Fruit fly (Drosophila melanogaster) whole organism, embryonic: ENCODE measurements around the gene Nelf-E.

Experiments
- Antp ChIP-seq: fragments of 200-800 bp; sonication (Bioruptor generic); optimal IDR thresholded peaks from 3 replicates; lab custom pipeline; 2016; ENCODE audit warnings: missing biosample characterization, missing genetic modification characterization
- CG10321 ChIP-seq: fragments of 200-800 bp; sonication (Bioruptor generic); IDR thresholded peaks from 2 replicates; pipeline ENCODE4 v1.3.6; 2022; ENCODE audit warnings: missing biosample characterization, missing genetic modification characterization
- CG12219 ChIP-seq: fragments of 200-800 bp; sonication (Bioruptor generic); optimal IDR thresholded peaks from 3 replicates; lab custom pipeline; 2018; ENCODE audit warnings: missing biosample characterization, mild to moderate bottlenecking, missing genetic modification characterization
- CG1233 ChIP-seq: fragments of 200-800 bp; sonication (Bioruptor generic); optimal IDR thresholded peaks from 4 replicates; lab custom pipeline; 2018; ENCODE audit warnings: missing biosample characterization, mild to moderate bottlenecking, missing genetic modification characterization
- CG13123 ChIP-seq: fragments of 200-800 bp; sonication (Bioruptor generic); optimal IDR thresholded peaks from 2 replicates; lab custom pipeline; 2016; ENCODE audit warnings: missing biosample characterization, missing genetic modification characterization
- CG17568 ChIP-seq: fragments of 200-800 bp; sonication (Bioruptor generic); optimal IDR thresholded peaks from 2 replicates; lab custom pipeline; 2018; ENCODE audit warnings: missing biosample characterization, mild to moderate bottlenecking, missing genetic modification characterization, moderate library complexity
- CG18262 ChIP-seq: fragments of 200-800 bp; optimal IDR thresholded peaks from 3 replicates; lab custom pipeline; 2019; ENCODE audit warnings: missing biosample characterization, mild to moderate bottlenecking, missing genetic modification characterization, moderate library complexity
- CG18764 ChIP-seq: fragments of 200-800 bp; sonication (Bioruptor generic); optimal IDR thresholded peaks from 3 replicates; lab custom pipeline; 2016; ENCODE audit warnings: missing biosample characterization, missing genetic modification characterization
- CG2202 ChIP-seq: fragments of 200-800 bp; sonication (Bioruptor generic); optimal IDR thresholded peaks from 2 replicates; lab custom pipeline; 2018; ENCODE audit warnings: missing biosample characterization, mild to moderate bottlenecking, missing genetic modification characterization
- CG31441 ChIP-seq: fragments of 200-800 bp; sonication (Bioruptor generic); IDR thresholded peaks from 2 replicates; pipeline ENCODE4 v1.3.6; 2022; ENCODE audit warnings: missing biosample characterization, missing genetic modification characterization
- CG34376 ChIP-seq: fragments of 200-800 bp; sonication (Bioruptor generic); optimal IDR thresholded peaks from 2 replicates; lab custom pipeline; 2018; ENCODE audit warnings: missing biosample characterization, mild to moderate bottlenecking, missing genetic modification characterization
- CG3995 ChIP-seq: fragments of 200-800 bp; sonication (Bioruptor generic); optimal IDR thresholded peaks from 3 replicates; lab custom pipeline; 2016; ENCODE audit warnings: missing biosample characterization, missing genetic modification characterization
- CG4820 ChIP-seq: fragments of 200-800 bp; sonication (Bioruptor generic); optimal IDR thresholded peaks from 3 replicates; lab custom pipeline; 2016; ENCODE audit warnings: missing biosample characterization, missing genetic modification characterization
- CG6254 ChIP-seq: fragments of 200-800 bp; sonication (Bioruptor generic); optimal IDR thresholded peaks from 3 replicates; lab custom pipeline; 2017; ENCODE audit warnings: mild to moderate bottlenecking, missing biosample characterization, missing genetic modification reagents, missing genetic modification characterization
- CG9876 ChIP-seq: fragments of 200-800 bp; sonication (Bioruptor generic); optimal IDR thresholded peaks from 2 replicates; lab custom pipeline; 2016; ENCODE audit warnings: missing biosample characterization, missing genetic modification characterization
- Hr39 ChIP-seq: fragments of >200 bp; optimal IDR thresholded peaks from 2 replicates; lab custom pipeline; 2017
- Hr78 ChIP-seq, 2 experiments: fragments of 200-800 bp in 1 of 2; fragments of >200 bp in 1 of 2; sonication (Bioruptor generic) in 1 of 2; optimal IDR thresholded peaks; 2 replicates each; lab custom pipeline; 2017 to 2019; ENCODE audit warnings: missing biosample characterization in 2 of 2, missing genetic modification characterization in 2 of 2, mild to moderate bottlenecking in 1 of 2, moderate library complexity in 1 of 2
- NC2β ChIP-seq: fragments of 200-800 bp; sonication (Bioruptor generic); optimal IDR thresholded peaks from 2 replicates; lab custom pipeline; 2016; ENCODE audit warnings: missing biosample characterization, missing genetic modification characterization
- NK7.1 ChIP-seq: fragments of 200-800 bp; sonication (Bioruptor generic); optimal IDR thresholded peaks from 3 replicates; lab custom pipeline; 2016; ENCODE audit warnings: missing biosample characterization, missing genetic modification characterization
- Opbp ChIP-seq: fragments of 200-800 bp; sonication (Bioruptor generic); IDR thresholded peaks from 3 replicates; pipeline ENCODE4 v1.3.6; 2022; ENCODE audit warnings: missing biosample characterization, missing genetic modification characterization; ENCODE audit not compliant: partially characterized antibody
- Rx ChIP-seq: fragments of 200-800 bp; sonication (Bioruptor generic); IDR thresholded peaks from 2 replicates; pipeline ENCODE4 v1.3.6; 2022; ENCODE audit warnings: missing biosample characterization, missing genetic modification characterization
- al ChIP-seq: fragments of 200-800 bp; sonication (Bioruptor generic); IDR thresholded peaks from 2 replicates; pipeline ENCODE4 v1.3.6; 2022; ENCODE audit warnings: missing biosample characterization, missing genetic modification characterization
- bcd ChIP-seq: fragments of 200-800 bp; sonication (Bioruptor generic); optimal IDR thresholded peaks from 2 replicates; lab custom pipeline; 2017; ENCODE audit warnings: missing biosample characterization, mild to moderate bottlenecking, missing genetic modification characterization
- br ChIP-seq: fragments of >200 bp; optimal IDR thresholded peaks from 2 replicates; lab custom pipeline; 2017
- croc ChIP-seq: fragments of 200-800 bp; sonication (Bioruptor generic); conservative IDR thresholded peaks from 3 replicates; pipeline ENCODE4 v1.3.6; 2022; ENCODE audit warnings: missing biosample characterization, missing genetic modification characterization
- crp ChIP-seq, 2 experiments: fragments of 200-800 bp; sonication (Bioruptor generic); optimal IDR thresholded peaks; 2 replicates in 1 of 2; 3 replicates in 1 of 2; lab custom pipeline; 2017; ENCODE audit warnings: missing biosample characterization in 2 of 2, missing genetic modification characterization in 2 of 2, mild to moderate bottlenecking in 1 of 2, moderate library complexity in 1 of 2
- dati ChIP-seq: fragments of 200-800 bp; sonication (Bioruptor generic); IDR thresholded peaks from 2 replicates; pipeline ENCODE4 v1.3.6; 2022; ENCODE audit warnings: missing biosample characterization, missing genetic modification characterization
- dimm ChIP-seq: fragments of 200-800 bp; sonication (Bioruptor generic); IDR thresholded peaks from 2 replicates; pipeline ENCODE4 v1.3.6; 2022; ENCODE audit warnings: missing biosample characterization, missing genetic modification characterization
- disco-r ChIP-seq: fragments of 200-800 bp; sonication (Bioruptor generic); optimal IDR thresholded peaks from 2 replicates; lab custom pipeline; 2016; ENCODE audit warnings: missing biosample characterization, missing genetic modification characterization
- dm ChIP-seq: fragments of 200-800 bp; sonication (Bioruptor generic); optimal IDR thresholded peaks from 3 replicates; lab custom pipeline; 2016; ENCODE audit warnings: missing biosample characterization, missing genetic modification characterization
- esg ChIP-seq: fragments of 200-800 bp; sonication (Bioruptor generic); conservative IDR thresholded peaks from 2 replicates; pipeline ENCODE4 v1.3.6; 2022; ENCODE audit warnings: missing biosample characterization, missing genetic modification characterization
- fd64A ChIP-seq: fragments of 200-800 bp; sonication (Bioruptor generic); optimal IDR thresholded peaks from 3 replicates; lab custom pipeline; 2018; ENCODE audit warnings: missing biosample characterization, mild to moderate bottlenecking, missing genetic modification characterization
- gce ChIP-seq: fragments of 200-800 bp; sonication (Bioruptor generic); IDR thresholded peaks from 3 replicates; pipeline ENCODE4 v1.3.6; 2022; ENCODE audit warnings: missing biosample characterization, missing genetic modification characterization
- gcm2 ChIP-seq: fragments of 200-800 bp; sonication (Bioruptor generic); optimal IDR thresholded peaks from 2 replicates; lab custom pipeline; 2016; ENCODE audit warnings: missing biosample characterization, missing genetic modification characterization
- grau ChIP-seq: fragments of 200-800 bp; optimal IDR thresholded peaks from 3 replicates; lab custom pipeline; 2019; ENCODE audit warnings: missing biosample characterization, mild to moderate bottlenecking, missing genetic modification characterization, moderate library complexity
- gsb ChIP-seq: fragments of 200-800 bp; sonication (Bioruptor generic); IDR thresholded peaks from 2 replicates; pipeline ENCODE4 v1.3.6; 2022; ENCODE audit warnings: missing biosample characterization, missing genetic modification characterization
- insv ChIP-seq, 2 experiments: fragments of 200-800 bp; sonication (Bioruptor generic); optimal IDR thresholded peaks; 3 replicates each; lab custom pipeline; 2016 to 2018; ENCODE audit warnings: missing biosample characterization in 2 of 2, missing genetic modification characterization in 2 of 2
- jing ChIP-seq: fragments of 200-800 bp; sonication (Bioruptor generic); optimal IDR thresholded peaks from 2 replicates; lab custom pipeline; 2018; ENCODE audit warnings: missing biosample characterization, mild to moderate bottlenecking, missing genetic modification characterization
- jumu ChIP-seq: fragments of 200-800 bp; sonication (Bioruptor generic); optimal IDR thresholded peaks from 3 replicates; lab custom pipeline; 2016; ENCODE audit warnings: missing biosample characterization, missing genetic modification characterization
- klu ChIP-seq: fragments of 200-800 bp; sonication (Bioruptor generic); IDR thresholded peaks from 2 replicates; pipeline ENCODE4 v1.3.6; 2022; ENCODE audit warnings: missing biosample characterization, missing genetic modification characterization
- luna ChIP-seq: fragments of 200-800 bp; sonication (Bioruptor generic); optimal IDR thresholded peaks from 2 replicates; lab custom pipeline; 2016; ENCODE audit warnings: missing biosample characterization, missing genetic modification characterization
- oc ChIP-seq: fragments of 200-800 bp; sonication (Bioruptor generic); optimal IDR thresholded peaks from 2 replicates; lab custom pipeline; 2018; ENCODE audit warnings: missing biosample characterization, mild to moderate bottlenecking, missing genetic modification characterization, moderate library complexity
- onecut ChIP-seq: fragments of 200-800 bp; sonication (Bioruptor generic); IDR thresholded peaks from 2 replicates; pipeline ENCODE4 v1.3.6; 2022; ENCODE audit warnings: missing biosample characterization, missing genetic modification characterization
- otp ChIP-seq: fragments of 200-800 bp; sonication (Bioruptor generic); IDR thresholded peaks from 3 replicates; pipeline ENCODE4, ENCODE4 v1.3.6; 2022; ENCODE audit warnings: missing biosample characterization, missing genetic modification characterization
- sqz ChIP-seq: fragments of 200-800 bp; sonication (Bioruptor generic); optimal IDR thresholded peaks from 3 replicates; lab custom pipeline; 2018; ENCODE audit warnings: missing biosample characterization, mild to moderate bottlenecking, missing genetic modification characterization
- tll ChIP-seq, 2 experiments: fragments of 200-800 bp in 1 of 2; fragments of >200 bp in 1 of 2; sonication (Bioruptor generic) in 1 of 2; optimal IDR thresholded peaks; 2 replicates each; lab custom pipeline; 2017 to 2019; ENCODE audit warnings: missing biosample characterization in 2 of 2, missing genetic modification characterization in 2 of 2, mild to moderate bottlenecking in 1 of 2, moderate library complexity in 1 of 2
- trem ChIP-seq: fragments of 200-800 bp; optimal IDR thresholded peaks from 3 replicates; lab custom pipeline; 2019; ENCODE audit warnings: missing biosample characterization, mild to moderate bottlenecking, missing genetic modification characterization, moderate library complexity
- twi ChIP-seq: fragments of 200-800 bp; optimal IDR thresholded peaks from 2 replicates; lab custom pipeline; 2019; ENCODE audit warnings: missing biosample characterization, mild to moderate bottlenecking, missing genetic modification characterization, moderate library complexity
- usp ChIP-seq: fragments of >200 bp; optimal IDR thresholded peaks from 2 replicates; lab custom pipeline; 2017; ENCODE audit warnings: missing biosample characterization, missing genetic modification characterization
- wek ChIP-seq: fragments of 200-800 bp; sonication (Bioruptor generic); optimal IDR thresholded peaks from 3 replicates; lab custom pipeline; 2018; ENCODE audit warnings: missing biosample characterization, mild to moderate bottlenecking, missing genetic modification characterization, moderate library complexity
- zfh2 ChIP-seq: fragments of 200-800 bp; sonication (Bioruptor generic); optimal IDR thresholded peaks from 2 replicates; lab custom pipeline; 2016; ENCODE audit warnings: missing biosample characterization, missing genetic modification characterization

Gene Nelf-E

DNA sequence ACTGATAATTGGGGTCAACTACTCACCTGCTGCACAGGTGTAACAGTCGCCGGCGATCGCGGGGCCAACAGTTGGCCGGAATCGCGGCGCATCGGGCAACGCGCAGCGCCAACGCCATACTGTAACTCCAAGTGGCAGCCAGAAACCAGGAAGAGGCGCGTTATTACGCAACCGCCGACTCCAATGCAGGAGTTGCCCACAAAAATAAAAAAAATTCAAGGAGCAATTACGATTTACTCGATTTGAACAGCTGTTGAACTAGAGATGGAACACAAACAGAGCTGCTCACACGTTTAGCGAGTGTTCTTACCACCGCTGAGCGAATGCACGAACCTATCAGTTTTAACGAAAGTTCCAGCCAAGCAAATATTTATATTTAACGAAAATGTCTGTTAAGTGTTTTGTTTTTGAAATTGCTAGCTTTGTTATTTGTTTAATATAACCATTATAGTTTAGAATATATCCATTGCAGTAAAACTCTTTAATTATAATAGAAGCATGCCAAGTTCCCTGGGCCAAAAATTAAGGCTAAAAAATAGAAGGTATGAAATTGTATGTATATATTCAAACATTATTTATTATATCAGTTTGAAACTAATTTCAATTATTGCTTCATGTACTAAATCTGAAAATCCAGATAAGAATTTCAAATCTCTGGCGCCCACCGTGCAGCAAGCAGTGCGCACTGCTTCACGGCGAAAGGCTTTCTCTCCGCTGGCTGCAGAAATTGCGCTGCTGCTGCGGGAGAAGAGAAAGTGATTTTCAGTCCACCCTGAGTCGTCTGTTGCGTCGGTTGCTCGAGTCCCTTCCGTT, 3.4 kb upstream of the Nelf-E start, which contains the start of the genes CG5989 and CG6282 (continued):
- TF ChIP-seq dati, result no peak
- TF ChIP-seq croc (GFP tag; lab: Robert Waterston, UW), result no peak
- no peak for TF ChIP-seq CG10321
- TF ChIP-seq jing (GFP tag; lab: Kevin White, UChicago), result no peak
- peak; percentile 49 for TF ChIP-seq grau (tag; lab: Kevin White, UChicago)
- TF ChIP-seq bcd (GFP tag; lab: Kevin White, UChicago), result peak; percentile 57
- peak; percentile 34 for TF ChIP-seq onecut (GFP tag; lab: Robert Waterston, UW)
- no peak for TF ChIP-seq disco-r (GFP tag; lab: Kevin White, UChicago)
- TF ChIP-seq CG17568 (GFP tag; lab: Kevin White, UChicago), result peak; percentile 19
- TF ChIP-seq Rx (GFP tag; lab: Robert Waterston, UW), result no peak
- TF ChIP-seq oc, result peak; percentile 63
- TF ChIP-seq klu, result no peak
- no peak for TF ChIP-seq gsb (GFP tag; lab: Robert Waterston, UW)
- TF ChIP-seq twi (tag; lab: Kevin White, UChicago), result no peak
- TF ChIP-seq al (GFP tag; lab: Robert Waterston, UW), result no peak
- TF ChIP-seq br (lab: Kevin White, UChicago), result no peak
- TF ChIP-seq CG6254 (GFP tag; lab: Kevin White, UChicago), result no peak
- TF ChIP-seq Hr78 (GFP tag; optimal IDR thresholded peaks at IDR 0.05; lab: Kevin White, UChicago), result peak in 1 of 2 experiments; percentile 80
- no peak for TF ChIP-seq CG2202 (tag; lab: Kevin White, UChicago)
- TF ChIP-seq crp (GFP tag; optimal IDR thresholded peaks at IDR 0.05; lab: Kevin White, UChicago), result peak; percentile 89 to 98
- no peak for TF ChIP-seq CG34376 (GFP tag; lab: Kevin White, UChicago)
- no peak for TF ChIP-seq usp (GFP tag; lab: Kevin White, UChicago)
- no peak for TF ChIP-seq gcm2 (GFP tag; lab: Kevin White, UChicago)
- no peak for TF ChIP-seq tll (GFP tag; optimal IDR thresholded peaks at IDR 0.05; lab: Kevin White, UChicago)
- no peak for TF ChIP-seq CG18764 (GFP tag; lab: Kevin White, UChicago)
- no peak for TF ChIP-seq CG3995 (GFP tag; lab: Kevin White, UChicago)
- TF ChIP-seq Hr39, result no peak
- TF ChIP-seq Antp (GFP tag; lab: Kevin White, UChicago), result no peak
- TF ChIP-seq jumu, result no peak
- TF ChIP-seq CG13123, result no peak
- peak; percentile 45 for TF ChIP-seq CG12219
- TF ChIP-seq otp (GFP tag; lab: Robert Waterston, UW), result peak; percentile 53; the same call in 1 of the 3 replicates
- no peak for TF ChIP-seq luna (GFP tag; lab: Kevin White, UChicago)
- no peak for TF ChIP-seq sqz (GFP tag; lab: Kevin White, UChicago)
- no peak for TF ChIP-seq zfh2 (GFP tag; lab: Kevin White, UChicago)
- peak; percentile 84 for TF ChIP-seq trem
- TF ChIP-seq gce (GFP tag; lab: Robert Waterston, UW), result no peak
- peak; percentile 48 for TF ChIP-seq dm (GFP tag; lab: Kevin White, UChicago)
- TF ChIP-seq NK7.1, result no peak
- no peak for TF ChIP-seq CG1233 (GFP tag; lab: Kevin White, UChicago)
- peak; percentile 36 for TF ChIP-seq esg
- peak; percentile 66 for TF ChIP-seq Opbp
- no peak for TF ChIP-seq CG31441 (GFP tag; lab: Robert Waterston, UW)
- TF ChIP-seq fd64A, result no peak
- TF ChIP-seq dimm (GFP tag; lab: Robert Waterston, UW), result no peak
- no peak for TF ChIP-seq insv (GFP tag; optimal IDR thresholded peaks at IDR 0.05; lab: Kevin White, UChicago)
- TF ChIP-seq wek (GFP tag; lab: Kevin White, UChicago), result no peak
- no peak for TF ChIP-seq NC2β (GFP tag; lab: Kevin White, UChicago)
- TF ChIP-seq CG9876 (GFP tag; lab: Kevin White, UChicago), result no peak
- TF ChIP-seq CG4820 (GFP tag; lab: Kevin White, UChicago), result no peak
- TF ChIP-seq CG18262 (tag; lab: Kevin White, UChicago), result peak; percentile 13
